Worm (Caenorhabditis elegans) whole organism, L2 larva: Measurements from ENCODE around the gene C30E1.4.

Experiments used
- C34F6.9 ChIP-seq: fragments of 150-350 bp; optimal IDR thresholded peaks from 2 replicates; lab custom pipeline; 2014; ENCODE audit warnings: missing biosample characterization, missing genetic modification characterization
- Y55F3AM.14 ChIP-seq: fragments of 200-800 bp; sonication (Bioruptor generic); optimal IDR thresholded peaks from 2 replicates; lab custom pipeline; 2018; ENCODE audit warnings: mild to moderate bottlenecking, missing genetic modification characterization, missing compliant biosample characterization
- aly-2 ChIP-seq: fragments of 150-350 bp; optimal IDR thresholded peaks from 2 replicates; lab custom pipeline; 2014; ENCODE audit warnings: missing biosample characterization, missing genetic modification characterization
- ama-1 ChIP-seq: fragments of 150-350 bp; optimal IDR thresholded peaks from 2 replicates; lab custom pipeline; 2018; ENCODE audit warnings: inconsistent platforms
- blmp-1 ChIP-seq: sonication (generic microtip); optimal IDR thresholded peaks from 2 replicates; lab custom pipeline; 2017; ENCODE audit warnings: missing genetic modification characterization, mild to moderate bottlenecking, missing compliant biosample characterization, antibody characterized with exemption, moderate library complexity; ENCODE audit not compliant: insufficient read depth
- ceh-16 ChIP-seq: fragments of 150-350 bp; optimal IDR thresholded peaks from 2 replicates; lab custom pipeline; 2014; ENCODE audit warnings: missing biosample characterization, missing genetic modification characterization
- ceh-82 ChIP-seq: fragments of 150-350 bp; optimal IDR thresholded peaks from 2 replicates; lab custom pipeline; 2014; ENCODE audit warnings: missing biosample characterization, missing genetic modification characterization
- crh-2 ChIP-seq: sonication (generic microtip); optimal IDR thresholded peaks from 2 replicates; lab custom pipeline; 2017; ENCODE audit warnings: missing biosample characterization, missing genetic modification characterization
- egl-27 ChIP-seq: sonication (generic microtip); optimal IDR thresholded peaks from 3 replicates; lab custom pipeline; 2017; ENCODE audit warnings: missing biosample characterization, missing genetic modification reagents, missing genetic modification characterization
- elt-1 ChIP-seq: fragments of 150-350 bp; optimal IDR thresholded peaks from 2 replicates; lab custom pipeline; 2014; ENCODE audit warnings: missing biosample characterization, missing genetic modification characterization
- elt-3 ChIP-seq: sonication (generic microtip); optimal IDR thresholded peaks from 2 replicates; lab custom pipeline; 2017; ENCODE audit warnings: missing biosample characterization, missing genetic modification characterization
- fos-1 ChIP-seq: fragments of 150-350 bp; optimal IDR thresholded peaks from 2 replicates; lab custom pipeline; 2014; ENCODE audit warnings: missing biosample characterization, missing genetic modification characterization
- lin-13 ChIP-seq: fragments of 150-350 bp; optimal IDR thresholded peaks from 2 replicates; lab custom pipeline; 2014; ENCODE audit warnings: missing biosample characterization, missing genetic modification reagents, missing genetic modification characterization
- mab-5 ChIP-seq: fragments of 150-350 bp; optimal IDR thresholded peaks from 2 replicates; lab custom pipeline; 2014; ENCODE audit warnings: missing biosample characterization, missing genetic modification characterization
- nhr-129 ChIP-seq: fragments of 150-350 bp; optimal IDR thresholded peaks from 2 replicates; lab custom pipeline; 2014; ENCODE audit warnings: missing biosample characterization, missing genetic modification characterization
- nhr-21 ChIP-seq: fragments of 150-350 bp; optimal IDR thresholded peaks from 2 replicates; lab custom pipeline; 2014; ENCODE audit warnings: missing biosample characterization, missing genetic modification characterization
- nhr-23 ChIP-seq: fragments of 150-350 bp; optimal IDR thresholded peaks from 2 replicates; lab custom pipeline; 2014; ENCODE audit warnings: missing biosample characterization, missing genetic modification reagents, missing genetic modification characterization
- nhr-237 ChIP-seq: fragments of 150-350 bp; optimal IDR thresholded peaks from 2 replicates; lab custom pipeline; 2014; ENCODE audit warnings: missing biosample characterization, missing genetic modification characterization
- nhr-25 ChIP-seq: fragments of 150-350 bp; sonication (generic microtip); optimal IDR thresholded peaks from 3 replicates; lab custom pipeline; 2014; ENCODE audit warnings: missing biosample characterization, missing genetic modification characterization
- nhr-77 ChIP-seq: fragments of 150-350 bp; optimal IDR thresholded peaks from 2 replicates; lab custom pipeline; 2014; ENCODE audit warnings: missing biosample characterization, missing genetic modification characterization
- sem-4 ChIP-seq: fragments of 150-350 bp; optimal IDR thresholded peaks from 2 replicates; lab custom pipeline; 2014; ENCODE audit warnings: missing biosample characterization, missing genetic modification reagents, missing genetic modification characterization
- skn-1 ChIP-seq: sonication (generic microtip); optimal IDR thresholded peaks from 2 replicates; lab custom pipeline; 2017; ENCODE audit warnings: missing biosample characterization, missing genetic modification characterization
- sma-3 ChIP-seq: sonication (generic microtip); optimal IDR thresholded peaks from 2 replicates; lab custom pipeline; 2016; ENCODE audit warnings: missing genetic modification reagents, missing genetic modification characterization, missing compliant biosample characterization
- sma-9 ChIP-seq, 2 experiments: fragments of 150-350 bp in 1 of 2; sonication (generic microtip) in 1 of 2; optimal IDR thresholded peaks; 2 replicates each; lab custom pipeline; 2014 to 2016; ENCODE audit warnings: missing genetic modification characterization in 2 of 2, mild to moderate bottlenecking in 1 of 2, missing biosample characterization in 1 of 2, missing compliant biosample characterization in 1 of 2, missing genetic modification reagents in 1 of 2, moderate library complexity in 1 of 2
- snpc-4 ChIP-seq: fragments of 150-350 bp; optimal IDR thresholded peaks from 2 replicates; lab custom pipeline; 2014; ENCODE audit warnings: missing biosample characterization, missing genetic modification characterization
- unc-39 ChIP-seq: fragments of 150-350 bp; optimal IDR thresholded peaks from 2 replicates; lab custom pipeline; 2014; ENCODE audit warnings: missing biosample characterization, missing genetic modification characterization
- unc-62 ChIP-seq: fragments of 150-350 bp; optimal IDR thresholded peaks from 2 replicates; lab custom pipeline; 2014; ENCODE audit warnings: missing biosample characterization, missing genetic modification reagents, missing genetic modification characterization
- zag-1 ChIP-seq: fragments of 150-350 bp; optimal IDR thresholded peaks from 2 replicates; lab custom pipeline; 2014; ENCODE audit warnings: missing biosample characterization, missing genetic modification characterization
- ztf-1 ChIP-seq: fragments of 200-800 bp; sonication (Bioruptor generic); conservative IDR thresholded peaks from 2 replicates; pipeline ENCODE4 v1.3.6; 2022; ENCODE audit warnings: missing genetic modification characterization, missing compliant biosample characterization
- ztf-11 ChIP-seq: sonication (generic microtip); optimal IDR thresholded peaks from 2 replicates; lab custom pipeline; 2017; ENCODE audit warnings: missing biosample characterization, missing genetic modification characterization
- ztf-4 ChIP-seq: fragments of 150-350 bp; optimal IDR thresholded peaks from 2 replicates; lab custom pipeline; 2014; ENCODE audit warnings: missing biosample characterization, missing genetic modification characterization

C30E1.4 gene

ce11 chrX:16962640-16963039 is 38.9 kb downstream of the C30E1.4 start:
- TF ChIP-seq snpc-4 (tag; lab: Kevin White, UChicago) (no peak), sem-4 (tag; lab: Kevin White, UChicago) (no peak), ceh-16 (tag; lab: Kevin White, UChicago) (no peak), sma-9 (GFP tag; optimal IDR thresholded peaks at IDR 0.05; lab: Kevin White, UChicago) (no peak), sma-9 (tag; optimal IDR thresholded peaks at IDR 0.05; lab: Kevin White, UChicago) (no peak), egl-27 (tag; lab: Kevin White, UChicago) (no peak), blmp-1 (tag; lab: Kevin White, UChicago) (no peak)
- TF ChIP-seq, all 48 proteins: peak for 0

ce11 chrX:16963519-16963971 is 39.8 kb downstream of the C30E1.4 start, which contains the start of the genes F52G3.1 and F52G3.7:
TSS of gene F52G3.1 (plus strand) at chrX:16963871.
TSS of gene F52G3.7 (plus strand) at chrX:16963921.
- TF ChIP-seq ama-1 (lab: Kevin White, UChicago) (no peak), fos-1 (tag; lab: Kevin White, UChicago) (peak; percentile 69)

- TF ChIP-seq crh-2 (tag; lab: Kevin White, UChicago), result no peak
- no peak for TF ChIP-seq sma-3 (GFP tag; lab: Kevin White, UChicago)
- no peak for TF ChIP-seq elt-1 (tag; lab: Kevin White, UChicago)
- no peak for TF ChIP-seq nhr-21 (tag; lab: Kevin White, UChicago)
- no peak for TF ChIP-seq sem-4 (tag; lab: Kevin White, UChicago)
- no peak for TF ChIP-seq elt-3 (tag; lab: Kevin White, UChicago)
- TF ChIP-seq ama-1 (lab: Kevin White, UChicago), result no peak
- no peak for TF ChIP-seq ceh-82
- no peak for TF ChIP-seq aly-2
- no peak for TF ChIP-seq ztf-4 (tag; lab: Kevin White, UChicago)
These were observed 42.2 kb downstream of the C30E1.4 start for ce11 chrX:16965888-16966287.

ce11 chrX:16967813-16968212 is 44.1 kb downstream of the C30E1.4 start:
- TF ChIP-seq skn-1 (no peak), nhr-77 (tag; lab: Kevin White, UChicago) (no peak), fos-1 (tag; lab: Kevin White, UChicago) (no peak), lin-13 (GFP tag; lab: Kevin White, UChicago) (no peak), mab-5 (no peak), ztf-1 (GFP tag; lab: Robert Waterston, UW) (no peak), elt-1 (tag; lab: Kevin White, UChicago) (no peak), zag-1 (tag; lab: Kevin White, UChicago) (no peak), nhr-237 (tag; lab: Kevin White, UChicago) (no peak), blmp-1 (tag; lab: Kevin White, UChicago) (no peak), Y55F3AM.14 (GFP tag; lab: Kevin White, UChicago) (no peak), nhr-129 (no peak), unc-62 (GFP tag; lab: Kevin White, UChicago) (no peak), nhr-25 (tag; lab: Kevin White, UChicago) (no peak), sma-3 (GFP tag; lab: Kevin White, UChicago) (no peak), crh-2 (tag; lab: Kevin White, UChicago) (no peak), snpc-4 (tag; lab: Kevin White, UChicago) (no peak), ama-1 (lab: Kevin White, UChicago) (no peak), ceh-82 (no peak)

- TF ChIP-seq nhr-23 (tag; lab: Kevin White, UChicago), result no peak
- TF ChIP-seq ztf-4 (tag; lab: Kevin White, UChicago), result no peak
- TF ChIP-seq ztf-11, result no peak
- no peak for TF ChIP-seq unc-39
- no peak for TF ChIP-seq sma-9 (GFP tag; optimal IDR thresholded peaks at IDR 0.05; lab: Kevin White, UChicago)
- no peak for TF ChIP-seq sma-9 (tag; optimal IDR thresholded peaks at IDR 0.05; lab: Kevin White, UChicago)
- TF ChIP-seq C34F6.9 (tag; lab: Kevin White, UChicago), result no peak
- no peak for TF ChIP-seq skn-1
- TF ChIP-seq mab-5, result no peak
- no peak for TF ChIP-seq nhr-21 (tag; lab: Kevin White, UChicago)
- no peak for TF ChIP-seq fos-1 (tag; lab: Kevin White, UChicago)
- no peak for TF ChIP-seq elt-3 (tag; lab: Kevin White, UChicago)
These were observed 52.3 kb downstream of the C30E1.4 start, which contains the start of gene F52G3.5 for ce11 chrX:16976043-16976442. TSS of gene F52G3.5 (minus strand) at chrX:16976143.
